Worm (Caenorhabditis elegans) whole organism, young adult: Measurements from ENCODE around the gene Y97E10C.1.
A peak's percentile ranks its signal among the peaks of the same experiment; 100 is the strongest.

ENCODE experiments used
- B0261.1 ChIP-seq: sonication (generic microtip); optimal IDR thresholded peaks from 2 replicates; lab custom pipeline; 2016; ENCODE audit warnings: mild to moderate bottlenecking, missing genetic modification characterization, moderate library complexity, missing compliant biosample characterization
- B0336.3 ChIP-seq: fragments of 200-800 bp; sonication (Bioruptor generic); IDR thresholded peaks from 2 replicates; pipeline ENCODE4 v1.3.6; 2022; ENCODE audit warnings: missing genetic modification characterization, missing compliant biosample characterization
- D2030.7 ChIP-seq: fragments of 200-800 bp; sonication (Bioruptor generic); IDR thresholded peaks from 2 replicates; pipeline ENCODE4 v1.3.6; 2022; ENCODE audit warnings: missing genetic modification reagents, missing genetic modification characterization, missing compliant biosample characterization
- F10E7.11 ChIP-seq: sonication (generic microtip); optimal IDR thresholded peaks from 2 replicates; lab custom pipeline; 2017; ENCODE audit warnings: mild to moderate bottlenecking, missing genetic modification characterization, moderate library complexity, missing compliant biosample characterization
- F33H1.4 ChIP-seq: fragments of 200-800 bp; sonication (Bioruptor generic); IDR thresholded peaks from 2 replicates; pipeline ENCODE4 v1.3.6; 2022; ENCODE audit warnings: missing genetic modification reagents, missing genetic modification characterization, missing compliant biosample characterization
- F39B2.1 ChIP-seq: fragments of 200-800 bp; sonication (Bioruptor generic); IDR thresholded peaks from 2 replicates; pipeline ENCODE4 v1.3.6; 2022; ENCODE audit warnings: missing genetic modification reagents, missing genetic modification characterization, missing compliant biosample characterization
- F49E8.2 ChIP-seq: sonication (generic microtip); optimal IDR thresholded peaks from 3 replicates; lab custom pipeline; 2017; ENCODE audit warnings: missing genetic modification characterization, mild to moderate bottlenecking, missing compliant biosample characterization, antibody characterized with exemption, moderate library complexity; ENCODE audit not compliant: insufficient read depth
- F55B11.4 ChIP-seq: sonication (generic microtip); optimal IDR thresholded peaks from 2 replicates; lab custom pipeline; 2016; ENCODE audit warnings: missing compliant biosample characterization, missing genetic modification characterization, borderline replicate concordance; ENCODE audit not compliant: insufficient read depth
- K12H6.12 ChIP-seq: fragments of 200-800 bp; sonication (Bioruptor generic); optimal IDR thresholded peaks from 2 replicates; lab custom pipeline; 2018; ENCODE audit warnings: mild to moderate bottlenecking, missing genetic modification characterization, missing compliant biosample characterization
- Y53F4B.3 ChIP-seq: fragments of 200-800 bp; sonication (Bioruptor generic); IDR thresholded peaks from 2 replicates; pipeline ENCODE4 v1.3.6; 2022; ENCODE audit warnings: missing genetic modification reagents, missing genetic modification characterization, missing compliant biosample characterization
- Y67H2A.10 ChIP-seq: fragments of 200-800 bp; sonication (Bioruptor generic); conservative IDR thresholded peaks from 2 replicates; pipeline ENCODE4 v1.3.6; 2022; ENCODE audit warnings: missing genetic modification reagents, missing genetic modification characterization, missing compliant biosample characterization
- aptf-2 ChIP-seq: fragments of 200-800 bp; sonication (Bioruptor generic); conservative IDR thresholded peaks from 2 replicates; pipeline ENCODE4 v1.3.6; 2022; ENCODE audit warnings: missing genetic modification reagents, missing genetic modification characterization, missing compliant biosample characterization
- aptf-3 ChIP-seq: fragments of 200-800 bp; sonication (Bioruptor generic); IDR thresholded peaks from 2 replicates; pipeline ENCODE4 v1.3.6; 2022; ENCODE audit warnings: missing genetic modification characterization, missing compliant biosample characterization
- ccch-3 ChIP-seq: fragments of 200-800 bp; sonication (Bioruptor generic); optimal IDR thresholded peaks from 2 replicates; lab custom pipeline; 2018; ENCODE audit warnings: mild to moderate bottlenecking, missing genetic modification characterization, missing compliant biosample characterization
- ceh-100 ChIP-seq: fragments of 200-800 bp; sonication (Bioruptor generic); IDR thresholded peaks from 2 replicates; pipeline ENCODE4 v1.3.6; 2022; ENCODE audit warnings: missing genetic modification reagents, missing genetic modification characterization, missing compliant biosample characterization
- ceh-27 ChIP-seq: fragments of 200-800 bp; sonication (Bioruptor generic); optimal IDR thresholded peaks from 2 replicates; lab custom pipeline; 2018; ENCODE audit warnings: mild to moderate bottlenecking, missing genetic modification characterization, moderate library complexity, missing compliant biosample characterization
- ceh-40 ChIP-seq: fragments of 200-800 bp; sonication (Bioruptor generic); IDR thresholded peaks from 2 replicates; pipeline ENCODE4 v1.3.6; 2022; ENCODE audit warnings: missing genetic modification characterization, missing compliant biosample characterization
- ceh-79 ChIP-seq: sonication (generic microtip); optimal IDR thresholded peaks from 2 replicates; lab custom pipeline; 2017; ENCODE audit warnings: mild to moderate bottlenecking, missing genetic modification characterization, missing compliant biosample characterization
- ceh-91 ChIP-seq: fragments of 200-800 bp; sonication (Bioruptor generic); IDR thresholded peaks from 2 replicates; pipeline ENCODE4 v1.3.6; 2022; ENCODE audit warnings: missing genetic modification reagents, missing genetic modification characterization, missing compliant biosample characterization
- chd-7 ChIP-seq: sonication (generic microtip); optimal IDR thresholded peaks from 2 replicates; lab custom pipeline; 2016; ENCODE audit warnings: mild to moderate bottlenecking, missing genetic modification characterization, moderate library complexity, missing compliant biosample characterization
- die-1 ChIP-seq: sonication (generic microtip); optimal IDR thresholded peaks from 2 replicates; lab custom pipeline; 2016; ENCODE audit warnings: missing genotype, mild to moderate bottlenecking, missing genetic modification characterization, missing compliant biosample characterization
- dox-1 ChIP-seq: fragments of 200-800 bp; sonication (Bioruptor generic); IDR thresholded peaks from 2 replicates; pipeline ENCODE4 v1.3.6; 2022; ENCODE audit warnings: missing genetic modification reagents, missing genetic modification characterization, missing compliant biosample characterization
- dpff-1 ChIP-seq: sonication (generic microtip); optimal IDR thresholded peaks from 2 replicates; lab custom pipeline; 2017; ENCODE audit warnings: mild to moderate bottlenecking, missing genetic modification characterization, missing compliant biosample characterization
- dpl-1 ChIP-seq: fragments of 150-350 bp; optimal IDR thresholded peaks from 2 replicates; lab custom pipeline; 2014; ENCODE audit warnings: missing biosample characterization, missing genetic modification reagents, missing genetic modification characterization
- efl-1 ChIP-seq: fragments of 150-350 bp; optimal IDR thresholded peaks from 2 replicates; lab custom pipeline; 2014; ENCODE audit warnings: missing biosample characterization, missing genetic modification reagents, missing genetic modification characterization
- egl-44 ChIP-seq: fragments of 200-800 bp; sonication (Bioruptor generic); IDR thresholded peaks from 2 replicates; pipeline ENCODE4 v1.3.6; 2022; ENCODE audit warnings: missing genetic modification reagents, missing genetic modification characterization, missing compliant biosample characterization
- hlh-26 ChIP-seq: fragments of 200-800 bp; sonication (Bioruptor generic); conservative IDR thresholded peaks from 2 replicates; pipeline ENCODE4 v1.3.6; 2022; ENCODE audit warnings: missing genetic modification reagents, missing genetic modification characterization, missing compliant biosample characterization
- hsf-1 ChIP-seq: fragments of 200-800 bp; sonication (Bioruptor generic); IDR thresholded peaks from 2 replicates; pipeline ENCODE4 v1.3.6; 2022; ENCODE audit warnings: missing genetic modification reagents, missing genetic modification characterization, missing compliant biosample characterization
- lin-26 ChIP-seq: fragments of 200-800 bp; sonication (Bioruptor generic); IDR thresholded peaks from 2 replicates; pipeline ENCODE4 v1.3.6; 2022; ENCODE audit warnings: missing genetic modification reagents, missing genetic modification characterization, missing compliant biosample characterization
- lsl-1 ChIP-seq: fragments of 200-800 bp; sonication (Bioruptor generic); optimal IDR thresholded peaks from 2 replicates; lab custom pipeline; 2018; ENCODE audit warnings: mild to moderate bottlenecking, missing genetic modification characterization, moderate library complexity, missing compliant biosample characterization
- madf-8 ChIP-seq: fragments of 200-800 bp; sonication (Bioruptor generic); conservative IDR thresholded peaks from 2 replicates; pipeline ENCODE4 v1.3.6; 2022; ENCODE audit warnings: missing genetic modification reagents, missing genetic modification characterization, missing compliant biosample characterization
- mcd-1 ChIP-seq: fragments of 200-800 bp; sonication (Bioruptor generic); IDR thresholded peaks from 2 replicates; pipeline ENCODE4 v1.3.6; 2022; ENCODE audit warnings: missing genetic modification reagents, missing genetic modification characterization, missing compliant biosample characterization
- mxl-1 ChIP-seq: sonication (generic microtip); optimal IDR thresholded peaks from 2 replicates; lab custom pipeline; 2016; ENCODE audit warnings: missing genetic modification characterization, missing compliant biosample characterization
- nhr-90 ChIP-seq: sonication (generic microtip); optimal IDR thresholded peaks from 2 replicates; lab custom pipeline; 2016; ENCODE audit warnings: missing genotype, mild to moderate bottlenecking, missing genetic modification characterization, missing compliant biosample characterization
- repo-1 ChIP-seq: sonication (generic microtip); optimal IDR thresholded peaks from 2 replicates; lab custom pipeline; 2017; ENCODE audit warnings: mild to moderate bottlenecking, missing genetic modification characterization, missing compliant biosample characterization
- sdz-38 ChIP-seq: sonication (generic microtip); optimal IDR thresholded peaks from 2 replicates; lab custom pipeline; 2016; ENCODE audit warnings: missing genotype, missing genetic modification characterization, missing compliant biosample characterization
- sea-2 ChIP-seq: fragments of 200-800 bp; sonication (Bioruptor generic); IDR thresholded peaks from 2 replicates; pipeline ENCODE4 v1.3.6; 2022; ENCODE audit warnings: missing genetic modification characterization, missing compliant biosample characterization
- snpc-1.1 ChIP-seq: sonication (generic microtip); optimal IDR thresholded peaks from 2 replicates; lab custom pipeline; 2017; ENCODE audit warnings: missing genetic modification characterization, mild to moderate bottlenecking, missing compliant biosample characterization, antibody characterized with exemption, moderate library complexity, missing genotype, missing genetic modification reagents; ENCODE audit not compliant: insufficient read depth
- snpc-4 ChIP-seq, 5 experiments: fragments of 150-350 bp in 1 of 5; sonication (generic microtip) in 4 of 5; optimal IDR thresholded peaks; 2 replicates each; lab custom pipeline; 2014 to 2018; ENCODE audit warnings: missing genetic modification characterization in 5 of 5, missing biosample characterization in 3 of 5, antibody characterized with exemption in 2 of 5, mild to moderate bottlenecking in 2 of 5, missing compliant biosample characterization in 2 of 5, missing genotype in 2 of 5, moderate library complexity in 2 of 5, missing genetic modification reagents in 1 of 5
- somi-1 ChIP-seq: fragments of 200-800 bp; sonication (Bioruptor generic); optimal IDR thresholded peaks from 2 replicates; lab custom pipeline; 2018; ENCODE audit warnings: mild to moderate bottlenecking, missing genetic modification characterization, missing compliant biosample characterization
- tbx-9 ChIP-seq: sonication (generic microtip); optimal IDR thresholded peaks from 2 replicates; lab custom pipeline; 2016; ENCODE audit warnings: borderline replicate concordance, missing genetic modification characterization, inconsistent platforms, missing compliant biosample characterization
- tlf-1 ChIP-seq: fragments of 200-800 bp; sonication (Bioruptor generic); optimal IDR thresholded peaks from 2 replicates; lab custom pipeline; 2018; ENCODE audit warnings: mild to moderate bottlenecking, missing genetic modification characterization, missing compliant biosample characterization
- unc-130 ChIP-seq: sonication (generic microtip); optimal IDR thresholded peaks from 2 replicates; lab custom pipeline; 2016; ENCODE audit warnings: missing genetic modification reagents, missing genetic modification characterization, missing compliant biosample characterization
- unc-62 ChIP-seq: fragments of 150-350 bp; optimal IDR thresholded peaks from 2 replicates; lab custom pipeline; 2014; ENCODE audit warnings: missing biosample characterization, missing genetic modification reagents, missing genetic modification characterization
- xnd-1 ChIP-seq: sonication (generic microtip); optimal IDR thresholded peaks from 2 replicates; lab custom pipeline; 2016; ENCODE audit warnings: missing genotype, missing genetic modification reagents, missing genetic modification characterization, missing compliant biosample characterization
- zim-3 ChIP-seq: sonication (generic microtip); optimal IDR thresholded peaks from 2 replicates; lab custom pipeline; 2017; ENCODE audit warnings: mild to moderate bottlenecking, missing genetic modification characterization, moderate library complexity, missing compliant biosample characterization
- ztf-22 ChIP-seq: fragments of 200-800 bp; sonication (Bioruptor generic); optimal IDR thresholded peaks from 2 replicates; lab custom pipeline; 2018; ENCODE audit warnings: mild to moderate bottlenecking, missing genetic modification characterization, moderate library complexity, missing compliant biosample characterization
- ztf-28 ChIP-seq: fragments of 200-800 bp; sonication (Bioruptor generic); IDR thresholded peaks from 2 replicates; pipeline ENCODE4 v1.3.6; 2022; ENCODE audit warnings: missing genetic modification reagents, missing genetic modification characterization, missing compliant biosample characterization

Y97E10C.1 gene

DNA sequence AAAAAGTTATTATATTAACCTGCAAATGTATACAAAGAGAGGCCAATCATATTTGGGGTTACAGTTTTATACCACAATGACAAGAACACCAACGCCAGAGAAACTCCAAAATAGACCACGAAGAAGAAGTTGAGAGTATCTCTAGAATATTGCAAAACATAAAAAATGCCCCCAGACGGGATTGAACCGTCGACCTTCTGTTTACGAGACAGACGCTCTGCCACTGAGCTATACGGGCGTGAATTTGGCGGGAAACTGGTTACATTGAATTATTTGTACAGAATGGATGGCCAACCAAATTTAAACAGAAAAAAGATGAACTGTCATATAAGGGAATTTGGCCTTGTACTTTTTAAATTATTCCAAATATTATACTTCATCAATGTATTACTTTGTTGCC is 1.8 kb downstream of the Y97E10C.1 start (continued):
- TF ChIP-seq F55B11.4 (tag; lab: Kevin White, UChicago) = no peak
- TF ChIP-seq mxl-1 (tag; lab: Kevin White, UChicago) = no peak
- TF ChIP-seq K12H6.12 = peak; percentile 49
- TF ChIP-seq lsl-1 (GFP tag; lab: Kevin White, UChicago) = peak; percentile 12
- no peak for TF ChIP-seq dpff-1
- TF ChIP-seq ccch-3 = no peak
- TF ChIP-seq Y53F4B.3 (GFP tag; lab: Robert Waterston, UW) = no peak
- TF ChIP-seq egl-44 (GFP tag; lab: Robert Waterston, UW) = no peak
- TF ChIP-seq F10E7.11 (tag; lab: Kevin White, UChicago) = no peak
- no peak for TF ChIP-seq zim-3 (tag; lab: Kevin White, UChicago)
- 0 out of 2 replicates have a peak, but pooled peaks have one; percentile 18 for TF ChIP-seq B0336.3 (GFP tag; lab: Robert Waterston, UW)
- no peak for TF ChIP-seq unc-130 (GFP tag; lab: Kevin White, UChicago)
- no peak for TF ChIP-seq efl-1 (GFP tag; lab: Kevin White, UChicago)
- TF ChIP-seq aptf-2 (GFP tag; lab: Robert Waterston, UW) = no peak
- TF ChIP-seq snpc-1.1 (tag; lab: Kevin White, UChicago) = no peak
- TF ChIP-seq ceh-40 (GFP tag; lab: Robert Waterston, UW) = no peak
- TF ChIP-seq nhr-90 (tag; lab: Kevin White, UChicago) = peak; percentile 35
- TF ChIP-seq madf-8 (GFP tag; lab: Robert Waterston, UW) = no peak
- TF ChIP-seq aptf-3 (GFP tag; lab: Robert Waterston, UW) = no peak
- TF ChIP-seq die-1 (tag; lab: Kevin White, UChicago) = no peak
- no peak for TF ChIP-seq Y67H2A.10
- peak; percentile 8; the same call in 1 of the 2 replicates for TF ChIP-seq F33H1.4
- TF ChIP-seq snpc-4 (GFP tag; optimal IDR thresholded peaks at IDR 0.05; lab: Kevin White, UChicago) = peak; percentile 27
- peak in 1 of 4 experiments; percentile 52 for TF ChIP-seq snpc-4 (tag; optimal IDR thresholded peaks at IDR 0.05; lab: Kevin White, UChicago)
- peak; percentile 32 for TF ChIP-seq chd-7
- no peak for TF ChIP-seq sdz-38
- TF ChIP-seq ztf-28 (GFP tag; lab: Robert Waterston, UW) = 0 out of 2 replicates have a peak, but pooled peaks have one; percentile 24
- peak; percentile 76 for TF ChIP-seq B0261.1 (tag; lab: Kevin White, UChicago)
- no peak for TF ChIP-seq ztf-22 (GFP tag; lab: Kevin White, UChicago)
- no peak for TF ChIP-seq ceh-91 (GFP tag; lab: Robert Waterston, UW)
- TF ChIP-seq hsf-1 (GFP tag; lab: Robert Waterston, UW) = peak; percentile 57; the same call in 1 of the 2 replicates
- TF ChIP-seq repo-1 (tag; lab: Kevin White, UChicago) = no peak
- TF ChIP-seq xnd-1 (tag; lab: Kevin White, UChicago) = no peak
- TF ChIP-seq F49E8.2 (tag; lab: Kevin White, UChicago) = no peak
- no peak for TF ChIP-seq hlh-26
- TF ChIP-seq dpl-1 (GFP tag; lab: Kevin White, UChicago) = no peak
- TF ChIP-seq tbx-9 (tag; lab: Kevin White, UChicago) = no peak
- peak; percentile 52; the same call in 1 of the 2 replicates for TF ChIP-seq lin-26
- TF ChIP-seq somi-1 = peak; percentile 23
- no peak for TF ChIP-seq ceh-79 (tag; lab: Kevin White, UChicago)
- TF ChIP-seq ceh-27 (GFP tag; lab: Kevin White, UChicago) = peak; percentile 22
- no peak for TF ChIP-seq mcd-1 (GFP tag; lab: Robert Waterston, UW)
- no peak for TF ChIP-seq sea-2
- no peak for TF ChIP-seq F39B2.1 (GFP tag; lab: Robert Waterston, UW)
- peak; percentile 46; the same call in 1 of the 2 replicates for TF ChIP-seq D2030.7 (GFP tag; lab: Robert Waterston, UW)
- no peak for TF ChIP-seq unc-62 (GFP tag; lab: Kevin White, UChicago)
- TF ChIP-seq dox-1 (GFP tag; lab: Robert Waterston, UW) = peak; percentile 45; the same call in 1 of the 2 replicates
- no peak for TF ChIP-seq tlf-1 (GFP tag; lab: Kevin White, UChicago)
- no peak for TF ChIP-seq ceh-100 (GFP tag; lab: Robert Waterston, UW)
